Fruit fly (Drosophila melanogaster) whole organism, adult: Measurements from ENCODE around the gene Task6.

Experiments
- CG12768 ChIP-seq: fragments of 200-800 bp; sonication (Bioruptor generic); optimal IDR thresholded peaks from 2 replicates; lab custom pipeline; 2017; ENCODE audit warnings: missing biosample characterization, missing genetic modification characterization, mild to moderate bottlenecking, moderate library complexity, missing genetic modification reagents
- CG14711 ChIP-seq: fragments of 200-800 bp; sonication (Bioruptor generic); optimal IDR thresholded peaks from 2 replicates; lab custom pipeline; 2018; ENCODE audit warnings: missing biosample characterization, mild to moderate bottlenecking, missing genetic modification characterization, moderate library complexity
- CG1620 ChIP-seq: fragments of 200-800 bp; sonication (Bioruptor generic); optimal IDR thresholded peaks from 2 replicates; lab custom pipeline; 2016; ENCODE audit warnings: missing biosample characterization, missing genetic modification characterization
- CG33017 ChIP-seq: fragments of 200-800 bp; sonication (Bioruptor generic); optimal IDR thresholded peaks from 2 replicates; lab custom pipeline; 2018; ENCODE audit warnings: missing biosample characterization, mild to moderate bottlenecking, missing genetic modification characterization, moderate library complexity
- CG5204 ChIP-seq: fragments of 200-800 bp; sonication (Bioruptor generic); optimal IDR thresholded peaks from 2 replicates; lab custom pipeline; 2016; ENCODE audit warnings: missing biosample characterization, missing genetic modification characterization
- CG7101 ChIP-seq: fragments of 200-800 bp; sonication (Bioruptor generic); optimal IDR thresholded peaks from 2 replicates; lab custom pipeline; 2018; ENCODE audit warnings: missing biosample characterization, mild to moderate bottlenecking, missing genetic modification characterization, moderate library complexity
- Crg-1 ChIP-seq: fragments of 200-800 bp; sonication (Bioruptor generic); optimal IDR thresholded peaks from 2 replicates; lab custom pipeline; 2016; ENCODE audit warnings: missing biosample characterization, missing genetic modification characterization
- Hr96 ChIP-seq: fragments of 200-800 bp; sonication (Bioruptor generic); optimal IDR thresholded peaks from 2 replicates; lab custom pipeline; 2016; ENCODE audit warnings: missing biosample characterization, missing genetic modification characterization
- Mnt ChIP-seq: fragments of 200-800 bp; sonication (Bioruptor generic); optimal IDR thresholded peaks from 2 replicates; lab custom pipeline; 2016; ENCODE audit warnings: missing biosample characterization, mild to moderate bottlenecking, missing genetic modification characterization
- bab1 ChIP-seq: fragments of 200-800 bp; sonication (Bioruptor generic); optimal IDR thresholded peaks from 3 replicates; lab custom pipeline; 2019; ENCODE audit warnings: missing biosample characterization, mild to moderate bottlenecking, missing genetic modification characterization, moderate library complexity
- cic ChIP-seq: fragments of 200-800 bp; sonication (Bioruptor generic); optimal IDR thresholded peaks from 2 replicates; lab custom pipeline; 2017; ENCODE audit warnings: missing biosample characterization, mild to moderate bottlenecking, missing genetic modification characterization, moderate library complexity
- cnc ChIP-seq, 2 experiments: fragments of >200 bp; optimal IDR thresholded peaks; 2 replicates each; lab custom pipeline; 2017
- ovo ChIP-seq: fragments of 200-800 bp; sonication (Bioruptor generic); optimal IDR thresholded peaks from 2 replicates; lab custom pipeline; 2016; ENCODE audit warnings: missing biosample characterization, missing genetic modification characterization

- TF ChIP-seq cnc (optimal IDR thresholded peaks at IDR 0.05; lab: Kevin White, UChicago), result no peak
- peak; percentile 8 for TF ChIP-seq Mnt (GFP tag; lab: Kevin White, UChicago)
- no peak for TF ChIP-seq CG12768 (GFP tag; lab: Kevin White, UChicago)
- TF ChIP-seq CG1620 (GFP tag; lab: Kevin White, UChicago), result no peak
- TF ChIP-seq CG33017 (tag; lab: Kevin White, UChicago), result no peak
- TF ChIP-seq ovo, result no peak
- peak; percentile 39 for TF ChIP-seq CG7101 (tag; lab: Kevin White, UChicago)
- TF ChIP-seq cic, result peak; percentile 43
- TF ChIP-seq CG14711 (tag; lab: Kevin White, UChicago), result peak; percentile 25
- TF ChIP-seq CG5204, result no peak
- TF ChIP-seq Hr96 (GFP tag; lab: Kevin White, UChicago), result no peak
- TF ChIP-seq bab1 (GFP tag; lab: Kevin White, UChicago), result peak; percentile 62
- no peak for TF ChIP-seq Crg-1 (GFP tag; lab: Kevin White, UChicago)
Observed at dm6 chr3R:13710645-13711044, 36.3 kb upstream of the Task6 start.
